Fruit fly (Drosophila melanogaster): Measurements from ENCODE around the gene CG6149.
A peak's percentile ranks its signal among the peaks of the same experiment; 100 is the strongest.

Gene CG6149

dm6 chr3L:11408282-11409047 lies 26.8 kb downstream of the CG6149 start (continued):
- TF ChIP-seq dsx (GFP tag; optimal IDR thresholded peaks at IDR 0.05; ENCODE audit: poor library complexity, severe bottlenecking), result no peak

- no peak for TF ChIP-seq Hr4 (GFP tag; optimal IDR thresholded peaks at IDR 0.05)
- TF ChIP-seq svp (GFP tag), result peak; percentile 70
- TF ChIP-seq lz (GFP tag; optimal IDR thresholded peaks at IDR 0.05), result peak; percentile 37
- peak; percentile 55 for TF ChIP-seq CG10631 (GFP tag; optimal IDR thresholded peaks at IDR 0.05)
- TF ChIP-seq Met (GFP tag; optimal IDR thresholded peaks at IDR 0.05), result peak; percentile 58
- TF ChIP-seq CG4318 (GFP tag; optimal IDR thresholded peaks at IDR 0.05), result no peak
- peak; percentile 15 for TF ChIP-seq Ets21C (GFP tag; optimal IDR thresholded peaks at IDR 0.05)
- TF ChIP-seq esn (GFP tag; optimal IDR thresholded peaks at IDR 0.05), result peak; percentile 64
- TF ChIP-seq CG32006 (GFP tag; optimal IDR thresholded peaks at IDR 0.05), result peak; percentile 10
- peak; percentile 41 for TF ChIP-seq CG34406 (GFP tag; optimal IDR thresholded peaks at IDR 0.05)
- peak; percentile 34 for TF ChIP-seq Hr39 (GFP tag; optimal IDR thresholded peaks at IDR 0.05)
- TF ChIP-seq achi (GFP tag; optimal IDR thresholded peaks at IDR 0.05), result peak; percentile 15
- TF ChIP-seq ss (GFP tag; optimal IDR thresholded peaks at IDR 0.05), result no peak
- TF ChIP-seq CG10669 (GFP tag; optimal IDR thresholded peaks at IDR 0.05), result peak; percentile 2
- TF ChIP-seq Smox (GFP tag; optimal IDR thresholded peaks at IDR 0.05), result peak; percentile 56
- TF ChIP-seq Eip78C (GFP tag), result peak; percentile 75
- TF ChIP-seq CG11294 (GFP tag; IDR thresholded peaks at IDR 0.05), result no peak
- TF ChIP-seq CG8632 (GFP tag; optimal IDR thresholded peaks at IDR 0.05), result peak; percentile 42
- TF ChIP-seq pdm3 (GFP tag; optimal IDR thresholded peaks at IDR 0.05), result peak; percentile 34
- no peak for TF ChIP-seq Hr38 (GFP tag; optimal IDR thresholded peaks at IDR 0.05)
- peak; percentile 32 for TF ChIP-seq vri (GFP tag; optimal IDR thresholded peaks at IDR 0.05)
- TF ChIP-seq CG16779 (tag; optimal IDR thresholded peaks at IDR 0.05), result no peak
- TF ChIP-seq OdsH (GFP tag; optimal IDR thresholded peaks at IDR 0.05), result peak; percentile 37
- TF ChIP-seq Lpt (GFP tag; optimal IDR thresholded peaks at IDR 0.05), result no peak
- TF ChIP-seq Sox102F (GFP tag; optimal IDR thresholded peaks at IDR 0.05), result peak; percentile 53
- peak in 1 of 2 experiments; percentile 23 for TF ChIP-seq salr (GFP tag; optimal IDR thresholded peaks at IDR 0.05)
- no peak for TF ChIP-seq CG3919 (GFP tag; optimal IDR thresholded peaks at IDR 0.05)
- peak; percentile 25 for TF ChIP-seq fd59A (GFP tag; optimal IDR thresholded peaks at IDR 0.05)
- TF ChIP-seq CG3032 (tag; optimal IDR thresholded peaks at IDR 0.05), result peak; percentile 4
- TF ChIP-seq Eip75B (GFP tag; optimal IDR thresholded peaks at IDR 0.05), result peak; percentile 14
- TF ChIP-seq CG6792 (GFP tag; optimal IDR thresholded peaks at IDR 0.05), result peak; percentile 27
- TF ChIP-seq CG1621 (tag; optimal IDR thresholded peaks at IDR 0.05), result no peak
- TF ChIP-seq CG15336 (GFP tag; IDR thresholded peaks at IDR 0.05), result no peak
- TF ChIP-seq Sox15 (GFP tag; optimal IDR thresholded peaks at IDR 0.05), result peak; percentile 6
- TF ChIP-seq spab (GFP tag; optimal IDR thresholded peaks at IDR 0.05), result no peak
- peak; percentile 48 for TF ChIP-seq acj6 (GFP tag; optimal IDR thresholded peaks at IDR 0.05)
- TF ChIP-seq Ets96B (tag; optimal IDR thresholded peaks at IDR 0.05), result peak; percentile 29
- TF ChIP-seq CG31627 (GFP tag; optimal IDR thresholded peaks at IDR 0.05), result peak; percentile 47
- TF ChIP-seq topi (GFP tag; optimal IDR thresholded peaks at IDR 0.05), result peak; percentile 3
- no peak for TF ChIP-seq CG7368 (GFP tag; optimal IDR thresholded peaks at IDR 0.05)
- no peak for TF ChIP-seq cyc (GFP tag; optimal IDR thresholded peaks at IDR 0.05)
Observed at dm6 chr3L:11407202-11407829, 28.0 kb downstream of the CG6149 start.

Data from whole organism, prepupa.